Worm (Caenorhabditis elegans) whole organism, young adult: Measurements from ENCODE around the gene twk-10.

Source experiments
- B0019.2 ChIP-seq: fragments of 200-800 bp; sonication (Bioruptor generic); conservative IDR thresholded peaks from 2 replicates; pipeline ENCODE4 v1.3.6; 2022; ENCODE audit warnings: missing genetic modification reagents, missing genetic modification characterization, missing compliant biosample characterization
- B0261.1 ChIP-seq: sonication (generic microtip); optimal IDR thresholded peaks from 2 replicates; lab custom pipeline; 2016; ENCODE audit warnings: mild to moderate bottlenecking, missing genetic modification characterization, moderate library complexity, missing compliant biosample characterization
- C06A6.2 ChIP-seq: fragments of 200-800 bp; sonication (Bioruptor generic); conservative IDR thresholded peaks from 2 replicates; pipeline ENCODE4 v1.3.6; 2022; ENCODE audit warnings: missing genetic modification characterization, missing compliant biosample characterization
- C17E4.6 ChIP-seq: fragments of 200-800 bp; sonication (Bioruptor generic); IDR thresholded peaks from 2 replicates; pipeline ENCODE4 v1.3.6; 2022; ENCODE audit warnings: missing genetic modification reagents, missing genetic modification characterization, missing compliant biosample characterization
- D2030.7 ChIP-seq: fragments of 200-800 bp; sonication (Bioruptor generic); IDR thresholded peaks from 2 replicates; pipeline ENCODE4 v1.3.6; 2022; ENCODE audit warnings: missing genetic modification reagents, missing genetic modification characterization, missing compliant biosample characterization
- F22D6.2 ChIP-seq: sonication (generic microtip); optimal IDR thresholded peaks from 2 replicates; lab custom pipeline; 2016; ENCODE audit warnings: mild to moderate bottlenecking, missing genetic modification characterization, missing compliant biosample characterization
- F23B12.7 ChIP-seq: sonication (generic microtip); optimal IDR thresholded peaks from 2 replicates; lab custom pipeline; 2017; ENCODE audit warnings: missing genetic modification characterization, mild to moderate bottlenecking, missing compliant biosample characterization, antibody characterized with exemption, moderate library complexity; ENCODE audit not compliant: insufficient read depth
- F37B4.10 ChIP-seq: fragments of 200-800 bp; sonication (Bioruptor generic); IDR thresholded peaks from 2 replicates; pipeline ENCODE4 v1.3.6; 2022; ENCODE audit warnings: missing genetic modification characterization, missing compliant biosample characterization
- F49E8.2 ChIP-seq: sonication (generic microtip); optimal IDR thresholded peaks from 3 replicates; lab custom pipeline; 2017; ENCODE audit warnings: missing genetic modification characterization, mild to moderate bottlenecking, missing compliant biosample characterization, antibody characterized with exemption, moderate library complexity; ENCODE audit not compliant: insufficient read depth
- T26A5.8 ChIP-seq: sonication (generic microtip); optimal IDR thresholded peaks from 2 replicates; lab custom pipeline; 2016; ENCODE audit warnings: missing genetic modification characterization, missing compliant biosample characterization
- Y53G8AR.9 ChIP-seq: fragments of 200-800 bp; sonication (Bioruptor generic); conservative IDR thresholded peaks from 2 replicates; pipeline ENCODE4 v1.3.6; 2022; ENCODE audit warnings: missing genetic modification reagents, missing genetic modification characterization, missing compliant biosample characterization
- Y79H2A.3 ChIP-seq: fragments of 200-800 bp; sonication (Bioruptor generic); conservative IDR thresholded peaks from 2 replicates; pipeline ENCODE4 v1.3.6; 2022; ENCODE audit warnings: missing genetic modification reagents, missing genetic modification characterization, missing compliant biosample characterization
- aptf-2 ChIP-seq: fragments of 200-800 bp; sonication (Bioruptor generic); conservative IDR thresholded peaks from 2 replicates; pipeline ENCODE4 v1.3.6; 2022; ENCODE audit warnings: missing genetic modification reagents, missing genetic modification characterization, missing compliant biosample characterization
- atf-7 ChIP-seq: sonication (generic microtip); optimal IDR thresholded peaks from 2 replicates; lab custom pipeline; 2017; ENCODE audit warnings: mild to moderate bottlenecking, missing genetic modification characterization, missing compliant biosample characterization
- attf-6 ChIP-seq: fragments of 200-800 bp; sonication (Bioruptor generic); IDR thresholded peaks from 2 replicates; pipeline ENCODE4 v1.3.6; 2022; ENCODE audit warnings: missing genetic modification reagents, missing genetic modification characterization, missing compliant biosample characterization
- bed-2 ChIP-seq: fragments of 200-800 bp; sonication (Bioruptor generic); IDR thresholded peaks from 2 replicates; pipeline ENCODE4 v1.3.6; 2022; ENCODE audit warnings: missing genetic modification reagents, missing genetic modification characterization, missing compliant biosample characterization
- cebp-1 ChIP-seq, 2 experiments: fragments of 200-800 bp in 1 of 2; sonication (Bioruptor generic) in 1 of 2; sonication (generic microtip) in 1 of 2; IDR thresholded peaks in 1 of 2; optimal IDR thresholded peaks in 1 of 2; 2 replicates each; pipeline versions ENCODE4 v1.3.6 to Lab custom; 2017 to 2022; ENCODE audit warnings: missing compliant biosample characterization in 2 of 2, missing genetic modification characterization in 2 of 2, mild to moderate bottlenecking in 1 of 2, missing genetic modification reagents in 1 of 2, moderate library complexity in 1 of 2
- cebp-2 ChIP-seq: fragments of 200-800 bp; sonication (Bioruptor generic); IDR thresholded peaks from 2 replicates; pipeline ENCODE4 v1.3.6; 2022; ENCODE audit warnings: missing genetic modification characterization, missing compliant biosample characterization
- ceh-27 ChIP-seq: fragments of 200-800 bp; sonication (Bioruptor generic); optimal IDR thresholded peaks from 2 replicates; lab custom pipeline; 2018; ENCODE audit warnings: mild to moderate bottlenecking, missing genetic modification characterization, moderate library complexity, missing compliant biosample characterization
- ceh-40 ChIP-seq: fragments of 200-800 bp; sonication (Bioruptor generic); IDR thresholded peaks from 2 replicates; pipeline ENCODE4 v1.3.6; 2022; ENCODE audit warnings: missing genetic modification characterization, missing compliant biosample characterization
- chd-7 ChIP-seq: sonication (generic microtip); optimal IDR thresholded peaks from 2 replicates; lab custom pipeline; 2016; ENCODE audit warnings: mild to moderate bottlenecking, missing genetic modification characterization, moderate library complexity, missing compliant biosample characterization
- die-1 ChIP-seq: sonication (generic microtip); optimal IDR thresholded peaks from 2 replicates; lab custom pipeline; 2016; ENCODE audit warnings: missing genotype, mild to moderate bottlenecking, missing genetic modification characterization, missing compliant biosample characterization
- egl-44 ChIP-seq: fragments of 200-800 bp; sonication (Bioruptor generic); IDR thresholded peaks from 2 replicates; pipeline ENCODE4 v1.3.6; 2022; ENCODE audit warnings: missing genetic modification reagents, missing genetic modification characterization, missing compliant biosample characterization
- lin-26 ChIP-seq: fragments of 200-800 bp; sonication (Bioruptor generic); IDR thresholded peaks from 2 replicates; pipeline ENCODE4 v1.3.6; 2022; ENCODE audit warnings: missing genetic modification reagents, missing genetic modification characterization, missing compliant biosample characterization
- lin-35 ChIP-seq, 3 experiments: fragments of 150-350 bp in 2 of 3; sonication (generic microtip) in 1 of 3; optimal IDR thresholded peaks; 2 replicates each; lab custom pipeline; 2014 to 2018; ENCODE audit warnings: missing biosample characterization in 3 of 3, missing genetic modification characterization in 3 of 3, missing genetic modification reagents in 3 of 3
- lin-40 ChIP-seq: sonication (generic microtip); optimal IDR thresholded peaks from 2 replicates; lab custom pipeline; 2016; ENCODE audit warnings: missing genetic modification characterization, mild to moderate bottlenecking, missing compliant biosample characterization, missing genotype, missing genetic modification reagents
- lsy-27 ChIP-seq: sonication (generic microtip); optimal IDR thresholded peaks from 2 replicates; lab custom pipeline; 2017; ENCODE audit warnings: missing genetic modification characterization, mild to moderate bottlenecking, missing compliant biosample characterization, antibody characterized with exemption, missing genotype, borderline replicate concordance; ENCODE audit not compliant: insufficient read depth
- madf-6 ChIP-seq: fragments of 200-800 bp; sonication (Bioruptor generic); IDR thresholded peaks from 2 replicates; pipeline ENCODE4 v1.3.6; 2022; ENCODE audit warnings: missing genetic modification reagents, missing genetic modification characterization, missing compliant biosample characterization
- madf-8 ChIP-seq: fragments of 200-800 bp; sonication (Bioruptor generic); conservative IDR thresholded peaks from 2 replicates; pipeline ENCODE4 v1.3.6; 2022; ENCODE audit warnings: missing genetic modification reagents, missing genetic modification characterization, missing compliant biosample characterization
- mcd-1 ChIP-seq: fragments of 200-800 bp; sonication (Bioruptor generic); IDR thresholded peaks from 2 replicates; pipeline ENCODE4 v1.3.6; 2022; ENCODE audit warnings: missing genetic modification reagents, missing genetic modification characterization, missing compliant biosample characterization
- mxl-1 ChIP-seq: sonication (generic microtip); optimal IDR thresholded peaks from 2 replicates; lab custom pipeline; 2016; ENCODE audit warnings: missing genetic modification characterization, missing compliant biosample characterization
- nfyb-1 ChIP-seq: fragments of 200-800 bp; sonication (Bioruptor generic); IDR thresholded peaks from 2 replicates; pipeline ENCODE4 v1.3.6; 2022; ENCODE audit warnings: missing genetic modification reagents, missing genetic modification characterization, missing compliant biosample characterization
- pbrm-1 ChIP-seq: fragments of 200-800 bp; sonication (Bioruptor generic); IDR thresholded peaks from 2 replicates; pipeline ENCODE4 v1.3.6; 2022; ENCODE audit warnings: missing genetic modification reagents, missing genetic modification characterization, missing compliant biosample characterization
- repo-1 ChIP-seq: sonication (generic microtip); optimal IDR thresholded peaks from 2 replicates; lab custom pipeline; 2017; ENCODE audit warnings: mild to moderate bottlenecking, missing genetic modification characterization, missing compliant biosample characterization
- sdz-38 ChIP-seq: sonication (generic microtip); optimal IDR thresholded peaks from 2 replicates; lab custom pipeline; 2016; ENCODE audit warnings: missing genotype, missing genetic modification characterization, missing compliant biosample characterization
- sea-2 ChIP-seq: fragments of 200-800 bp; sonication (Bioruptor generic); IDR thresholded peaks from 2 replicates; pipeline ENCODE4 v1.3.6; 2022; ENCODE audit warnings: missing genetic modification characterization, missing compliant biosample characterization
- snpc-1.1 ChIP-seq: sonication (generic microtip); optimal IDR thresholded peaks from 2 replicates; lab custom pipeline; 2017; ENCODE audit warnings: missing genetic modification characterization, mild to moderate bottlenecking, missing compliant biosample characterization, antibody characterized with exemption, moderate library complexity, missing genotype, missing genetic modification reagents; ENCODE audit not compliant: insufficient read depth
- unc-62 ChIP-seq: fragments of 150-350 bp; optimal IDR thresholded peaks from 2 replicates; lab custom pipeline; 2014; ENCODE audit warnings: missing biosample characterization, missing genetic modification reagents, missing genetic modification characterization
- zfh-2 ChIP-seq: fragments of 200-800 bp; sonication (Bioruptor generic); conservative IDR thresholded peaks from 2 replicates; pipeline ENCODE4 v1.3.6; 2022; ENCODE audit warnings: missing genetic modification reagents, missing genetic modification characterization, missing compliant biosample characterization
- zim-3 ChIP-seq: sonication (generic microtip); optimal IDR thresholded peaks from 2 replicates; lab custom pipeline; 2017; ENCODE audit warnings: mild to moderate bottlenecking, missing genetic modification characterization, moderate library complexity, missing compliant biosample characterization
- ztf-22 ChIP-seq: fragments of 200-800 bp; sonication (Bioruptor generic); optimal IDR thresholded peaks from 2 replicates; lab custom pipeline; 2018; ENCODE audit warnings: mild to moderate bottlenecking, missing genetic modification characterization, moderate library complexity, missing compliant biosample characterization
- ztf-25 ChIP-seq: fragments of 200-800 bp; sonication (Bioruptor generic); IDR thresholded peaks from 2 replicates; pipeline ENCODE4 v1.3.6; 2022; ENCODE audit warnings: missing genetic modification reagents, missing genetic modification characterization, missing compliant biosample characterization
- ztf-26 ChIP-seq: sonication (generic microtip); optimal IDR thresholded peaks from 2 replicates; lab custom pipeline; 2017; ENCODE audit warnings: missing genetic modification characterization, missing compliant biosample characterization
- ztf-28 ChIP-seq: fragments of 200-800 bp; sonication (Bioruptor generic); IDR thresholded peaks from 2 replicates; pipeline ENCODE4 v1.3.6; 2022; ENCODE audit warnings: missing genetic modification reagents, missing genetic modification characterization, missing compliant biosample characterization

Gene twk-10

ce11 chrV:6533030-6533429 is 19.1 kb upstream of the twk-10 start, which contains the start of gene hpo-26:
Gene hpo-26 (minus strand): TSS chrV:6533060.
- TF ChIP-seq unc-62 (GFP tag; lab: Kevin White, UChicago) (no peak), D2030.7 (no peak), aptf-2 (GFP tag; lab: Robert Waterston, UW) (no peak), ztf-22 (GFP tag; lab: Kevin White, UChicago) (no peak), zfh-2 (GFP tag; lab: Robert Waterston, UW) (no peak), lsy-27 (tag; lab: Kevin White, UChicago) (no peak), F37B4.10 (GFP tag; lab: Robert Waterston, UW) (no peak), lin-35 (GFP tag; optimal IDR thresholded peaks at IDR 0.05; lab: Kevin White, UChicago) (no peak), F22D6.2 (tag; lab: Kevin White, UChicago) (no peak), sdz-38 (tag; lab: Kevin White, UChicago) (no peak), die-1 (tag; lab: Kevin White, UChicago) (no peak), sea-2 (GFP tag; lab: Robert Waterston, UW) (no peak), B0019.2 (GFP tag; lab: Robert Waterston, UW) (no peak)
- TF ChIP-seq, all 124 proteins: peak for 0

ce11 chrV:6538323-6538722 is 13.8 kb upstream of the twk-10 start:
- TF ChIP-seq ceh-40 (GFP tag; lab: Robert Waterston, UW) (0 out of 2 replicates have a peak, but pooled peaks have one; percentile 42), C06A6.2 (no peak), sea-2 (GFP tag; lab: Robert Waterston, UW) (no peak), Y79H2A.3 (GFP tag; lab: Robert Waterston, UW) (no peak), pbrm-1 (GFP tag; lab: Robert Waterston, UW) (no peak), cebp-1 (GFP tag; IDR thresholded peaks at IDR 0.05; lab: Robert Waterston, UW) (no peak), cebp-1 (tag; optimal IDR thresholded peaks at IDR 0.05; lab: Kevin White, UChicago) (peak; percentile 24), egl-44 (0 out of 2 replicates have a peak, but pooled peaks have one; percentile 28), nfyb-1 (0 out of 2 replicates have a peak, but pooled peaks have one; percentile 42), zim-3 (no peak), sdz-38 (tag; lab: Kevin White, UChicago) (no peak)

- TF ChIP-seq madf-6 (0 out of 2 replicates have a peak, but pooled peaks have one; percentile 13), ceh-27 (GFP tag; lab: Kevin White, UChicago) (peak; percentile 14), B0261.1 (no peak), lin-26 (GFP tag; lab: Robert Waterston, UW) (peak; percentile 26; the same call in 1 of the 2 replicates), F49E8.2 (tag; lab: Kevin White, UChicago) (no peak), C17E4.6 (no peak), madf-8 (GFP tag; lab: Robert Waterston, UW) (no peak), cebp-2 (no peak), bed-2 (GFP tag; lab: Robert Waterston, UW) (no peak), aptf-2 (GFP tag; lab: Robert Waterston, UW) (no peak), ztf-28 (GFP tag; lab: Robert Waterston, UW) (no peak), die-1 (tag; lab: Kevin White, UChicago) (peak; percentile 30), attf-6 (GFP tag; lab: Robert Waterston, UW) (no peak), mcd-1 (GFP tag; lab: Robert Waterston, UW) (0 out of 2 replicates have a peak, but pooled peaks have one; percentile 31), zfh-2 (GFP tag; lab: Robert Waterston, UW) (peak; percentile 85), ztf-26 (tag; lab: Kevin White, UChicago) (peak; percentile 5), ztf-25 (no peak), F23B12.7 (no peak), chd-7 (tag; lab: Kevin White, UChicago) (no peak), T26A5.8 (no peak), snpc-1.1 (tag; lab: Kevin White, UChicago) (no peak), lin-40 (tag; lab: Kevin White, UChicago) (no peak), cebp-1 (GFP tag; IDR thresholded peaks at IDR 0.05; lab: Robert Waterston, UW) (no peak), cebp-1 (tag; optimal IDR thresholded peaks at IDR 0.05; lab: Kevin White, UChicago) (peak; percentile 15), mxl-1 (tag; lab: Kevin White, UChicago) (no peak), atf-7 (tag; lab: Kevin White, UChicago) (peak; percentile 0), Y53G8AR.9 (GFP tag; lab: Robert Waterston, UW) (no peak), repo-1 (tag; lab: Kevin White, UChicago) (no peak)
Observed at ce11 chrV:6541875-6542274, 10.3 kb upstream of the twk-10 start.
